Worm (Caenorhabditis elegans) whole organism, young adult: ENCODE results near the gene kin-15.

Experiments
- K11D2.4 ChIP-seq: fragments of 200-800 bp; sonication (Bioruptor generic); IDR thresholded peaks from 2 replicates; pipeline ENCODE4 v1.3.6; 2022; ENCODE audit warnings: missing genetic modification reagents, missing genetic modification characterization, missing compliant biosample characterization
- ama-1 ChIP-seq, 3 experiments: fragments of 150-350 bp in 1 of 3; sonication (generic microtip) in 2 of 3; optimal IDR thresholded peaks; 2 replicates each; lab custom pipeline; 2014 to 2018; ENCODE audit warnings: missing biosample characterization in 2 of 3, missing genetic modification characterization in 2 of 3, missing genetic modification reagents in 2 of 3
- cebp-1 ChIP-seq, 2 experiments: fragments of 200-800 bp in 1 of 2; sonication (Bioruptor generic) in 1 of 2; sonication (generic microtip) in 1 of 2; IDR thresholded peaks in 1 of 2; optimal IDR thresholded peaks in 1 of 2; 2 replicates each; pipeline versions ENCODE4 v1.3.6 to Lab custom; 2017 to 2022; ENCODE audit warnings: missing compliant biosample characterization in 2 of 2, missing genetic modification characterization in 2 of 2, mild to moderate bottlenecking in 1 of 2, missing genetic modification reagents in 1 of 2, moderate library complexity in 1 of 2
- him-1 ChIP-seq: sonication (generic microtip); optimal IDR thresholded peaks from 2 replicates; lab custom pipeline; 2016; ENCODE audit warnings: missing genotype, missing genetic modification reagents, missing genetic modification characterization, missing compliant biosample characterization
- nhr-27 ChIP-seq: fragments of 200-800 bp; sonication (Bioruptor generic); optimal IDR thresholded peaks from 2 replicates; lab custom pipeline; 2018; ENCODE audit warnings: mild to moderate bottlenecking, missing genetic modification characterization, moderate library complexity, missing compliant biosample characterization
- snpc-4 ChIP-seq, 5 experiments: fragments of 150-350 bp in 1 of 5; sonication (generic microtip) in 4 of 5; optimal IDR thresholded peaks; 2 replicates each; lab custom pipeline; 2014 to 2018; ENCODE audit warnings: missing genetic modification characterization in 5 of 5, missing biosample characterization in 3 of 5, antibody characterized with exemption in 2 of 5, mild to moderate bottlenecking in 2 of 5, missing compliant biosample characterization in 2 of 5, missing genotype in 2 of 5, moderate library complexity in 2 of 5, missing genetic modification reagents in 1 of 5
- somi-1 ChIP-seq: fragments of 200-800 bp; sonication (Bioruptor generic); optimal IDR thresholded peaks from 2 replicates; lab custom pipeline; 2018; ENCODE audit warnings: mild to moderate bottlenecking, missing genetic modification characterization, missing compliant biosample characterization
- unc-62 ChIP-seq: fragments of 150-350 bp; optimal IDR thresholded peaks from 2 replicates; lab custom pipeline; 2014; ENCODE audit warnings: missing biosample characterization, missing genetic modification reagents, missing genetic modification characterization

ce11 chrII:9407469-9407868 is 26.0 kb downstream of the kin-15 start, which contains the start of gene arrd-2:
- TF ChIP-seq him-1 (tag; lab: Kevin White, UChicago) (no peak), nhr-27 (tag; lab: Kevin White, UChicago) (no peak), somi-1 (no peak), unc-62 (GFP tag; lab: Kevin White, UChicago) (no peak), snpc-4 (GFP tag; optimal IDR thresholded peaks at IDR 0.05; lab: Kevin White, UChicago) (no peak), snpc-4 (tag; optimal IDR thresholded peaks at IDR 0.05; lab: Kevin White, UChicago) (no peak), K11D2.4 (GFP tag; lab: Robert Waterston, UW) (no peak), ama-1 (optimal IDR thresholded peaks at IDR 0.05; lab: Kevin White, UChicago) (no peak), ama-1 (GFP tag; optimal IDR thresholded peaks at IDR 0.05; lab: Kevin White, UChicago) (no peak), cebp-1 (GFP tag; IDR thresholded peaks at IDR 0.05; lab: Robert Waterston, UW) (no peak), cebp-1 (tag; optimal IDR thresholded peaks at IDR 0.05; lab: Kevin White, UChicago) (no peak)
